Worm (Caenorhabditis elegans) whole organism, L1 larva: ENCODE results near the gene pot-2.

ENCODE experiments used
- C04F5.9 ChIP-seq: sonication (generic microtip); optimal IDR thresholded peaks from 2 replicates; lab custom pipeline; 2016; ENCODE audit warnings: missing genetic modification characterization, missing compliant biosample characterization
- C16A3.4 ChIP-seq: fragments of 150-350 bp; optimal IDR thresholded peaks from 2 replicates; lab custom pipeline; 2014; ENCODE audit warnings: missing biosample characterization, missing genetic modification characterization
- C34B4.2 ChIP-seq: sonication (generic microtip); optimal IDR thresholded peaks from 2 replicates; lab custom pipeline; 2017; ENCODE audit warnings: mild to moderate bottlenecking, missing genetic modification characterization, missing compliant biosample characterization
- F16B12.6 ChIP-seq: fragments of 150-350 bp; optimal IDR thresholded peaks from 2 replicates; lab custom pipeline; 2014; ENCODE audit warnings: missing biosample characterization, missing genetic modification characterization
- Y116A8C.19 ChIP-seq: sonication (generic microtip); optimal IDR thresholded peaks from 2 replicates; lab custom pipeline; 2016; ENCODE audit warnings: missing compliant biosample characterization, missing genetic modification characterization, borderline replicate concordance
- blmp-1 ChIP-seq: fragments of 150-350 bp; optimal IDR thresholded peaks from 2 replicates; lab custom pipeline; 2014; ENCODE audit warnings: missing biosample characterization, missing genetic modification characterization
- ceh-88 ChIP-seq: fragments of 200-800 bp; sonication (Bioruptor generic); IDR thresholded peaks from 2 replicates; pipeline ENCODE4 v1.3.6; 2022; ENCODE audit warnings: missing genetic modification characterization, missing compliant biosample characterization
- ceh-90 ChIP-seq: sonication (generic microtip); optimal IDR thresholded peaks from 2 replicates; lab custom pipeline; 2016; ENCODE audit warnings: missing genetic modification characterization, missing compliant biosample characterization
- dpl-1 ChIP-seq, 3 experiments: fragments of 150-350 bp in 2 of 3; sonication (generic microtip) in 1 of 3; optimal IDR thresholded peaks; 2 replicates each; lab custom pipeline; 2014 to 2017; ENCODE audit warnings: missing biosample characterization in 3 of 3, missing genetic modification characterization in 3 of 3, missing genetic modification reagents in 3 of 3
- efl-1 ChIP-seq, 4 experiments: fragments of 150-350 bp; optimal IDR thresholded peaks in 3 of 4; peaks in 1 of 4; 1 replicate in 1 of 4; 2 replicates in 3 of 4; lab custom pipeline; 2014; ENCODE audit warnings: missing biosample characterization in 2 of 4, missing genetic modification characterization in 2 of 4, missing genetic modification reagents in 2 of 4
- egl-13 ChIP-seq: sonication (generic microtip); optimal IDR thresholded peaks from 2 replicates; lab custom pipeline; 2016; ENCODE audit warnings: missing genotype, missing genetic modification reagents, missing genetic modification characterization, missing compliant biosample characterization
- egl-27 ChIP-seq, 2 experiments: fragments of 150-350 bp in 1 of 2; sonication (generic microtip); optimal IDR thresholded peaks; 3 replicates each; lab custom pipeline; 2017 to 2018; ENCODE audit warnings: missing biosample characterization in 2 of 2, missing genetic modification characterization in 2 of 2, missing genetic modification reagents in 2 of 2
- elt-2 ChIP-seq: sonication (generic microtip); optimal IDR thresholded peaks from 2 replicates; lab custom pipeline; 2016; ENCODE audit warnings: missing genetic modification characterization, mild to moderate bottlenecking, inconsistent platforms, missing compliant biosample characterization, missing genetic modification reagents
- fkh-8 ChIP-seq: sonication (generic microtip); optimal IDR thresholded peaks from 2 replicates; lab custom pipeline; 2016; ENCODE audit warnings: mild to moderate bottlenecking, missing genetic modification characterization, missing compliant biosample characterization
- hpl-2 ChIP-seq: fragments of 150-350 bp; optimal IDR thresholded peaks from 2 replicates; lab custom pipeline; 2014; ENCODE audit warnings: missing biosample characterization, missing genetic modification reagents, missing genetic modification characterization
- isw-1 ChIP-seq: fragments of 200-800 bp; sonication (Bioruptor generic); IDR thresholded peaks from 2 replicates; pipeline ENCODE4 v1.3.6; 2022; ENCODE audit warnings: missing genetic modification characterization, missing compliant biosample characterization
- lin-35 ChIP-seq, 2 experiments: fragments of 150-350 bp; optimal IDR thresholded peaks; 2 replicates each; lab custom pipeline; 2014; ENCODE audit warnings: missing biosample characterization in 2 of 2, missing genetic modification characterization in 2 of 2, missing genetic modification reagents in 2 of 2
- lir-3 ChIP-seq: sonication (generic microtip); optimal IDR thresholded peaks from 2 replicates; lab custom pipeline; 2016; ENCODE audit warnings: mild to moderate bottlenecking, missing genetic modification characterization, moderate library complexity, missing compliant biosample characterization; ENCODE audit not compliant: poor library complexity
- lsy-2 ChIP-seq, 2 experiments: fragments of 150-350 bp; optimal IDR thresholded peaks; 2 replicates each; lab custom pipeline; 2014; ENCODE audit warnings: missing biosample characterization in 2 of 2, missing genetic modification characterization in 2 of 2
- mdl-1 ChIP-seq, 2 experiments: fragments of 150-350 bp; optimal IDR thresholded peaks; 2 replicates each; lab custom pipeline; 2014 to 2017; ENCODE audit warnings: missing biosample characterization in 2 of 2, missing genetic modification characterization in 2 of 2, inconsistent platforms in 1 of 2
- mep-1 ChIP-seq: fragments of 150-350 bp; optimal IDR thresholded peaks from 2 replicates; lab custom pipeline; 2014; ENCODE audit warnings: missing biosample characterization, missing genetic modification characterization
- nhr-19 ChIP-seq: fragments of 200-800 bp; sonication (Bioruptor generic); conservative IDR thresholded peaks from 2 replicates; pipeline ENCODE4 v1.3.6; 2022; ENCODE audit warnings: missing genetic modification characterization, missing compliant biosample characterization
- nhr-20 ChIP-seq: sonication (generic microtip); optimal IDR thresholded peaks from 2 replicates; lab custom pipeline; 2016; ENCODE audit warnings: mild to moderate bottlenecking, missing genetic modification characterization, missing compliant biosample characterization
- nhr-47 ChIP-seq: sonication (generic microtip); optimal IDR thresholded peaks from 2 replicates; lab custom pipeline; 2016; ENCODE audit warnings: mild to moderate bottlenecking, missing genetic modification characterization, moderate library complexity, missing compliant biosample characterization
- nhr-77 ChIP-seq: fragments of 150-350 bp; optimal IDR thresholded peaks from 2 replicates; lab custom pipeline; 2014; ENCODE audit warnings: missing biosample characterization, missing genetic modification characterization
- nhr-84 ChIP-seq: sonication (generic microtip); optimal IDR thresholded peaks from 2 replicates; lab custom pipeline; 2017; ENCODE audit warnings: missing biosample characterization, missing genetic modification characterization
- nhr-85 ChIP-seq: sonication (generic microtip); peaks from one replicate; lab custom pipeline; 2016; ENCODE audit warnings: missing genetic modification characterization, inconsistent platforms, missing compliant biosample characterization
- nhr-90 ChIP-seq: sonication (generic microtip); optimal IDR thresholded peaks from 2 replicates; lab custom pipeline; 2016; ENCODE audit warnings: mild to moderate bottlenecking, missing genetic modification characterization, missing compliant biosample characterization; ENCODE audit not compliant: poor library complexity
- pax-3 ChIP-seq: fragments of 200-800 bp; sonication (Bioruptor generic); optimal IDR thresholded peaks from 2 replicates; lab custom pipeline; 2018; ENCODE audit warnings: mild to moderate bottlenecking, missing genetic modification characterization, moderate library complexity, missing compliant biosample characterization
- rnt-1 ChIP-seq: sonication (generic microtip); optimal IDR thresholded peaks from 2 replicates; lab custom pipeline; 2016; ENCODE audit warnings: mild to moderate bottlenecking, missing genetic modification characterization, moderate library complexity, missing compliant biosample characterization
- snu-23 ChIP-seq: sonication (generic microtip); optimal IDR thresholded peaks from 2 replicates; lab custom pipeline; 2016; ENCODE audit warnings: missing genetic modification characterization, missing compliant biosample characterization
- sox-4 ChIP-seq: sonication (generic microtip); optimal IDR thresholded peaks from 2 replicates; lab custom pipeline; 2016; ENCODE audit warnings: missing genetic modification characterization, missing compliant biosample characterization
- swsn-7 ChIP-seq: sonication (generic microtip); optimal IDR thresholded peaks from 2 replicates; lab custom pipeline; 2016; ENCODE audit warnings: missing genetic modification characterization, missing compliant biosample characterization
- tlp-1 ChIP-seq: fragments of 150-350 bp; optimal IDR thresholded peaks from 2 replicates; lab custom pipeline; 2014; ENCODE audit warnings: missing biosample characterization, missing genetic modification characterization
- unc-130 ChIP-seq: fragments of 150-350 bp; optimal IDR thresholded peaks from 2 replicates; lab custom pipeline; 2017; ENCODE audit warnings: missing biosample characterization, missing genetic modification characterization, inconsistent platforms
- unc-62 ChIP-seq: fragments of 150-350 bp; optimal IDR thresholded peaks from 2 replicates; lab custom pipeline; 2014; ENCODE audit warnings: missing biosample characterization, missing genetic modification reagents, missing genetic modification characterization
- vab-15 ChIP-seq: sonication (generic microtip); optimal IDR thresholded peaks from 2 replicates; lab custom pipeline; 2017; ENCODE audit warnings: missing genotype, mild to moderate bottlenecking, missing genetic modification characterization, missing compliant biosample characterization

The pot-2 gene

ce11 chrII:14523645-14524223, at the start of gene pot-2:
pot-2 (plus strand) TSS chrII:14524173.
- no peak for TF ChIP-seq C34B4.2 (tag; lab: Kevin White, UChicago)
- no peak for TF ChIP-seq Y116A8C.19
- no peak for TF ChIP-seq ceh-90 (tag; lab: Kevin White, UChicago)
- TF ChIP-seq vab-15 (tag; lab: Kevin White, UChicago) = no peak
- no peak for TF ChIP-seq ceh-88 (GFP tag; lab: Robert Waterston, UW)
- TF ChIP-seq unc-130 = no peak
- no peak for TF ChIP-seq lir-3 (tag; lab: Kevin White, UChicago)
- no peak for TF ChIP-seq fkh-8 (tag; lab: Kevin White, UChicago)
- no peak for TF ChIP-seq F16B12.6 (tag; lab: Kevin White, UChicago)
- TF ChIP-seq C04F5.9 (tag; lab: Kevin White, UChicago) = no peak
- no peak for TF ChIP-seq nhr-20 (tag; lab: Kevin White, UChicago)
- TF ChIP-seq pax-3 (tag; lab: Kevin White, UChicago) = no peak
- no peak for TF ChIP-seq tlp-1 (tag; lab: Kevin White, UChicago)
- TF ChIP-seq nhr-84 (tag; lab: Kevin White, UChicago) = no peak
- no peak for TF ChIP-seq sox-4 (tag; lab: Kevin White, UChicago)

- TF ChIP-seq elt-2 (tag; lab: Kevin White, UChicago) = no peak
- peak; percentile 23 to 64 for TF ChIP-seq lin-35 (GFP tag; optimal IDR thresholded peaks at IDR 0.05; lab: Kevin White, UChicago)
- TF ChIP-seq nhr-47 = peak; percentile 42
- peak; percentile 42 for TF ChIP-seq nhr-85
- TF ChIP-seq egl-27 (tag; optimal IDR thresholded peaks at IDR 0.05; lab: Kevin White, UChicago) = no peak
- TF ChIP-seq dpl-1 (GFP tag; optimal IDR thresholded peaks at IDR 0.05; lab: Kevin White, UChicago) = peak; percentile 3 to 24 (median 4)
- peak in 1 of 2 experiments; percentile 14 for TF ChIP-seq mdl-1 (tag; optimal IDR thresholded peaks at IDR 0.05; lab: Kevin White, UChicago)
- TF ChIP-seq nhr-20 (tag; lab: Kevin White, UChicago) = peak; percentile 43
- no peak for TF ChIP-seq unc-62 (GFP tag; lab: Kevin White, UChicago)
- no peak for TF ChIP-seq C04F5.9 (tag; lab: Kevin White, UChicago)
- peak in 1 of 2 experiments; percentile 65 for TF ChIP-seq lsy-2 (tag; optimal IDR thresholded peaks at IDR 0.05; lab: Kevin White, UChicago)
- no peak for TF ChIP-seq isw-1 (GFP tag; lab: Robert Waterston, UW)
- no peak for TF ChIP-seq ceh-88 (GFP tag; lab: Robert Waterston, UW)
- no peak for TF ChIP-seq nhr-84 (tag; lab: Kevin White, UChicago)
- peak; percentile 13 for TF ChIP-seq swsn-7
- TF ChIP-seq egl-13 (tag; lab: Kevin White, UChicago) = no peak
- peak; percentile 52 for TF ChIP-seq nhr-90 (tag; lab: Kevin White, UChicago)
- peak; percentile 40 for TF ChIP-seq rnt-1
- TF ChIP-seq C16A3.4 (tag; lab: Kevin White, UChicago) = peak; percentile 48
- TF ChIP-seq mep-1 = peak; percentile 30
- TF ChIP-seq blmp-1 (tag; lab: Kevin White, UChicago) = peak; percentile 6
- TF ChIP-seq nhr-19 (GFP tag; lab: Robert Waterston, UW) = peak; percentile 33; the same call in 1 of the 2 replicates
- TF ChIP-seq hpl-2 (GFP tag; lab: Kevin White, UChicago) = no peak
- TF ChIP-seq efl-1 (optimal IDR thresholded peaks at IDR 0.05; lab: Kevin White, UChicago) = peak; percentile 31 to 45
- peak; percentile 4 to 94 for TF ChIP-seq efl-1 (GFP tag; optimal IDR thresholded peaks at IDR 0.05 in 1 of 2; lab: Kevin White, UChicago)
- TF ChIP-seq nhr-77 (tag; lab: Kevin White, UChicago) = peak; percentile 80
- TF ChIP-seq snu-23 (GFP tag; lab: Kevin White, UChicago) = peak; percentile 53
Measured at ce11 chrII:14474700-14475099, 49.3 kb upstream of the pot-2 start.
